Worm (Caenorhabditis elegans): ENCODE data around the gene paf-2.
"Not testable (repeated sequence)": the region's sequence is repeated elsewhere in the genome, so short reads cannot be mapped to it uniquely, and the experiment has no call there.

- TF ChIP-seq tbx-2, nhr-76 (tag; optimal IDR thresholded peaks at IDR 0.05): not testable (repeated sequence)
Measured at ce11 chrX:4332305-4332704, 34.8 kb upstream of the paf-2 start, which contains the start of gene C24A8.6.
